Worm (Caenorhabditis elegans) whole organism, early embryonic: Measurements from ENCODE around the gene F22E5.6.
"Not testable (repeated sequence)": the region's sequence is repeated elsewhere in the genome, so short reads cannot be mapped to it uniquely, and the experiment has no call there.

Experiments
- B0310.2 ChIP-seq: sonication (generic microtip); optimal IDR thresholded peaks from 2 replicates; lab custom pipeline; 2016; ENCODE audit warnings: mild to moderate bottlenecking, missing genetic modification characterization, missing compliant biosample characterization
- F13C5.2 ChIP-seq: sonication (generic microtip); optimal IDR thresholded peaks from 2 replicates; lab custom pipeline; 2017; ENCODE audit warnings: mild to moderate bottlenecking, missing genetic modification characterization, inconsistent platforms, missing compliant biosample characterization
- aly-1 ChIP-seq: sonication (generic microtip); optimal IDR thresholded peaks from 2 replicates; lab custom pipeline; 2016; ENCODE audit warnings: missing genetic modification characterization, missing compliant biosample characterization
- ama-1 ChIP-seq: fragments of 150-350 bp; optimal IDR thresholded peaks from 2 replicates; lab custom pipeline; 2014
- ceh-13 ChIP-seq: fragments of 200-800 bp; sonication (Bioruptor generic); optimal IDR thresholded peaks from 2 replicates; lab custom pipeline; 2018; ENCODE audit warnings: mild to moderate bottlenecking, missing genetic modification characterization, missing compliant biosample characterization
- ceh-36 ChIP-seq: sonication (generic microtip); optimal IDR thresholded peaks from 2 replicates; lab custom pipeline; 2016; ENCODE audit warnings: missing genetic modification characterization, inconsistent platforms, missing compliant biosample characterization
- ets-7 ChIP-seq: sonication (generic microtip); optimal IDR thresholded peaks from 2 replicates; lab custom pipeline; 2016; ENCODE audit warnings: missing genotype, missing genetic modification characterization, missing compliant biosample characterization
- flt-1 ChIP-seq: fragments of 200-800 bp; sonication (Bioruptor generic); IDR thresholded peaks from 2 replicates; pipeline ENCODE4 v1.3.6; 2022; ENCODE audit warnings: missing genetic modification characterization, missing compliant biosample characterization
- hmbx-1 ChIP-seq: sonication (generic microtip); optimal IDR thresholded peaks from 2 replicates; lab custom pipeline; 2016; ENCODE audit warnings: mild to moderate bottlenecking, missing genetic modification characterization, missing compliant biosample characterization
- hmg-4 ChIP-seq: fragments of 200-800 bp; sonication (Bioruptor generic); optimal IDR thresholded peaks from 2 replicates; lab custom pipeline; 2018; ENCODE audit warnings: mild to moderate bottlenecking, missing genetic modification characterization, missing compliant biosample characterization
- hnd-1 ChIP-seq: sonication (generic microtip); optimal IDR thresholded peaks from 2 replicates; lab custom pipeline; 2016; ENCODE audit warnings: missing genetic modification characterization, missing compliant biosample characterization
- pes-1 ChIP-seq: fragments of 200-800 bp; sonication (Bioruptor generic); IDR thresholded peaks from 2 replicates; pipeline ENCODE4 v1.3.6; 2022; ENCODE audit warnings: missing genetic modification reagents, missing genetic modification characterization, missing compliant biosample characterization
- scrt-1 ChIP-seq: fragments of 200-800 bp; sonication (Bioruptor generic); IDR thresholded peaks from 2 replicates; pipeline ENCODE4 v1.3.6; 2022; ENCODE audit warnings: missing genetic modification characterization, missing compliant biosample characterization
- sea-1 ChIP-seq: fragments of 200-800 bp; sonication (Bioruptor generic); conservative IDR thresholded peaks from 2 replicates; pipeline ENCODE4 v1.3.6; 2022; ENCODE audit warnings: missing genetic modification characterization, missing compliant biosample characterization
- tbx-11 ChIP-seq: fragments of 200-800 bp; sonication (Bioruptor generic); IDR thresholded peaks from 2 replicates; pipeline ENCODE4 v1.3.6; 2022; ENCODE audit warnings: missing genetic modification characterization, missing compliant biosample characterization
- tbx-37 ChIP-seq: fragments of 200-800 bp; sonication (Bioruptor generic); conservative IDR thresholded peaks from 2 replicates; pipeline ENCODE4 v1.3.6; 2022; ENCODE audit warnings: missing genetic modification reagents, missing genetic modification characterization, missing compliant biosample characterization
- tra-4 ChIP-seq: sonication (generic microtip); optimal IDR thresholded peaks from 2 replicates; lab custom pipeline; 2017; ENCODE audit warnings: missing genetic modification characterization, missing compliant biosample characterization

F22E5.6 gene

DNA sequence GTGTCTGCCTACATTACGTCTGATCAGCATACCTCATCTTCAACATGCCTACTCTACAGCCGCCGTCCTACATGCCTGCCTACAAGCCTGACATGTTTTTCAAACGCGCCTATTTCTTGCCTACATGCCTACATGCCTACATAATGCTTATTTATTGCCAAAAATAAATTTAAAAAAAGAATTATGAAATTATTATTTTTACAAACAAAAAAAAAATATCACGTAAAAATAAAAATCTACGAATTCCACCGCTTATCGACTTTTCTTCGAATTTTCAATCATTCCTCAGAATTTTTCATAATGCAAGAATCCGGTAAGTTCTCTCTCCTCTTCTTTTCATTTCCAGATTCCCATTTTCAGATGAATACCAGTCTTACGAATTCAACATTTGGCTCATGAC is 27.2 kb upstream of the F22E5.6 start, which contains the start of gene D2062.5:
D2062.5 (plus strand) TSS at position 301 of the 400 bp plus-strand sequence.
- no peak for TF ChIP-seq ets-7 (tag; lab: Kevin White, UChicago)
- no peak for TF ChIP-seq tra-4 (tag; lab: Kevin White, UChicago)
- no peak for TF ChIP-seq scrt-1 (GFP tag; lab: Robert Waterston, UW)
- TF ChIP-seq ama-1 (lab: Kevin White, UChicago): no peak
- TF ChIP-seq pes-1 (GFP tag; lab: Robert Waterston, UW): no peak
- no peak for TF ChIP-seq aly-1 (tag; lab: Kevin White, UChicago)
- TF ChIP-seq tbx-37 (GFP tag; lab: Robert Waterston, UW): no peak
- TF ChIP-seq flt-1 (GFP tag; lab: Robert Waterston, UW): no peak
- TF ChIP-seq B0310.2: no peak
- TF ChIP-seq tbx-11 (GFP tag; lab: Robert Waterston, UW): no peak
- TF ChIP-seq F13C5.2 (tag; lab: Kevin White, UChicago): no peak
- TF ChIP-seq sea-1 (GFP tag; lab: Robert Waterston, UW): no peak
- no peak for TF ChIP-seq hmbx-1 (tag; lab: Kevin White, UChicago)
- no peak for TF ChIP-seq hmg-4 (GFP tag; lab: Kevin White, UChicago)
- TF ChIP-seq ceh-36 (tag; lab: Kevin White, UChicago): no peak
- TF ChIP-seq ceh-13 (GFP tag; lab: Kevin White, UChicago): no peak
- no peak for TF ChIP-seq hnd-1 (tag; lab: Kevin White, UChicago)

DNA sequence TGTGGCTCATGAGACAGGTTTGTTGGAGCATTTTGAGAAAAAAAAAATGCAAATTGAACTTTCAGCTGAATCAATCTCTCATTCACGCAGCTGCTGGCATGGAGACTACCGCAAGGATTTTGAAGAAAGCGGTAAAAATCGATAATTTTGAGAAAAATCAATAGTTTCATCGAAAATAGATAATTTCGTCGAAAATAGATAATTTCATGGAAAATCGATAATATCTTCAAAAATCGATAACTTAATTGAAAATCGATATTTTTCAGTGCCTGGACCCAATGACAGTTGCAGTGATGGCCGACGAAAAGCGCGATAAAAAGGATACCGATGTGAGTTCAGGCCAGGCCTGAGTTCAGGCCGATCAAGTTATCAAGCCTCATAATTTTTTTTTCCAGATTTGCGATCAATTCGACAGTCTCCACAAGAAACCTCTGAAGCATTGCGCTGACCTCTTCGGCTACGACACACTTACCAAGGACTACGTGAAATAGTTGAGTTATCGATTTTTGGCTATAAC is 26.6 kb upstream of the F22E5.6 start, which contains the start of gene D2062.4:
D2062.4 (plus strand) TSS at position 467 of the 517 bp plus-strand sequence.
- not testable (repeated sequence) for TF ChIP-seq aly-1 (tag; lab: Kevin White, UChicago); B0310.2; tbx-11 (GFP tag; lab: Robert Waterston, UW)

DNA sequence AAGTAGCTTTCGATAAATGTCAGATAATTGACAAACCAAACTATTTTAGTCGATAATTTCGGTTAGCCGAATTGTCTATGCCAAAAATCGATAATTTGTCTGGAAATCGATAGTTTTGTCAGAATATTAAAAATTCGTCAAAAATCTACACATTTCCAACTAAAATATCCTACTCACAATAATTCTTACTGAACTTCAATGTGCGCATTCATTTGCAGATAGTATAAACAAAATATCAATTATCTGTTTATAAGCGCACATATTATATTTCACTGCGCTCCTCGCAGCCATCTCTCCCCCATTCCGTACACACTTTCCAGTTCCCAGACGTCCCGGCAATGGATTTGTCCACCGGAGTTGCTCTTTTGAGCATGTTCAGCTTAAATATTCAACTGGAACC is 24.8 kb upstream of the F22E5.6 start, which contains the start of gene lgc-28:
lgc-28 (plus strand) TSS at position 301 of the 400 bp plus-strand sequence.
- no peak for TF ChIP-seq aly-1 (tag; lab: Kevin White, UChicago)
- TF ChIP-seq flt-1 (GFP tag; lab: Robert Waterston, UW): no peak
- TF ChIP-seq hmg-4 (GFP tag; lab: Kevin White, UChicago): no peak
- TF ChIP-seq tbx-11 (GFP tag; lab: Robert Waterston, UW): no peak
- no peak for TF ChIP-seq ceh-36 (tag; lab: Kevin White, UChicago)
- TF ChIP-seq hmbx-1 (tag; lab: Kevin White, UChicago): no peak
- TF ChIP-seq tbx-37 (GFP tag; lab: Robert Waterston, UW): no peak
- TF ChIP-seq F13C5.2 (tag; lab: Kevin White, UChicago): no peak
- TF ChIP-seq tra-4 (tag; lab: Kevin White, UChicago): no peak

- TF ChIP-seq scrt-1 (GFP tag; lab: Robert Waterston, UW): no peak
- no peak for TF ChIP-seq tbx-11 (GFP tag; lab: Robert Waterston, UW)
- no peak for TF ChIP-seq tbx-37 (GFP tag; lab: Robert Waterston, UW)
- no peak for TF ChIP-seq tra-4 (tag; lab: Kevin White, UChicago)
- TF ChIP-seq hmbx-1 (tag; lab: Kevin White, UChicago): no peak
- no peak for TF ChIP-seq flt-1 (GFP tag; lab: Robert Waterston, UW)
- no peak for TF ChIP-seq hmg-4 (GFP tag; lab: Kevin White, UChicago)
- no peak for TF ChIP-seq F13C5.2 (tag; lab: Kevin White, UChicago)
- no peak for TF ChIP-seq aly-1 (tag; lab: Kevin White, UChicago)
- no peak for TF ChIP-seq pes-1 (GFP tag; lab: Robert Waterston, UW)
- TF ChIP-seq ceh-13 (GFP tag; lab: Kevin White, UChicago): no peak
- TF ChIP-seq ets-7 (tag; lab: Kevin White, UChicago): no peak
- TF ChIP-seq B0310.2: no peak
- TF ChIP-seq hnd-1 (tag; lab: Kevin White, UChicago): no peak
- TF ChIP-seq ceh-36 (tag; lab: Kevin White, UChicago): no peak
- TF ChIP-seq sea-1 (GFP tag; lab: Robert Waterston, UW): no peak
- TF ChIP-seq ama-1 (lab: Kevin White, UChicago): no peak
These were observed 22.4 kb upstream of the F22E5.6 start, which contains the start of gene sri-71 for ce11 chrII:2627154-2627799. Gene sri-71, plus strand, starts transcription at chrII:2627749.

- no peak for TF ChIP-seq sea-1 (GFP tag; lab: Robert Waterston, UW)
These were observed 21.2 kb upstream of the F22E5.6 start for ce11 chrII:2628401-2628800.

DNA sequence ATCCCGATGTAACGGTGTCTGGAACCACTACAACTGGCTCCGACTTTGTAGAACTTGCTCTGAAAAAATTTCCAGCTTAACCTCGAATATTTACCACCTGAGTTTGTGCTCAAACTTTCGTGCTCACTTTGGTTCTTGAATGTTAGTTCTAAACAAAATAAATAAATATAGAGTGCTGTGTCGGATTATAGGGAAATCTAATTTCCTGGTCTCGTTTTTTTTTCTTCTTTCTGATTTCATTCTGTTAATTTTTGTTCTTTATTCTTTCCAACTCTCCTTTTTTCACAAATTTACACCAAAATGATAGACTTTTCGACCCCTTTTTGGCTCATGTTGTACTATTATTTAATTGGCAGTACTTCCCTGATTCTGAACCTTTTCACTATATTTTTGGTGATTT is 20.4 kb upstream of the F22E5.6 start, which contains the start of gene sri-37:
sri-37 (plus strand) TSS at position 301 of the 400 bp plus-strand sequence.
- no peak for TF ChIP-seq flt-1 (GFP tag; lab: Robert Waterston, UW)
- TF ChIP-seq ceh-13 (GFP tag; lab: Kevin White, UChicago): no peak
- TF ChIP-seq B0310.2: no peak

DNA sequence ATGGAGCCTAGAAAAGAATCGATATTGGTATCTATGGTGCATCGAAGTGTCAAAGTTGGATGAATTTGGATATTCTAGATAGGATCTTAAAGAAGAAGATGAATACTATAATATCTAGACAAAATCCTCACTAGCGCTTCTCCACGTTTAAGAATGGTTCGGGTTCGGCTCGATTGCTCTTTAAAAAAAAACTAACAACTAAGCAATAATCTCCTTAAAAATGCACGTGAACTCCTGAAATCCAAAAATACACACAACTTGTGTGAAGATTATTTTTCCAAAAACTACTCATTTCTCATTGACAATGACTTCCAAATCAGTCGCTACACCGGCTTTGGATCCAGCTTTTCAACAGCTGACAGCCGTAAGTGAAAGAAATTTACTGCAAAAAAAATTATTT is 18.5 kb upstream of the F22E5.6 start, which contains the start of gene D2062.1:
D2062.1 (plus strand) TSS at position 301 of the 400 bp plus-strand sequence.
- no peak for TF ChIP-seq hnd-1 (tag; lab: Kevin White, UChicago)
- TF ChIP-seq F13C5.2 (tag; lab: Kevin White, UChicago): no peak
- TF ChIP-seq scrt-1 (GFP tag; lab: Robert Waterston, UW): no peak
- TF ChIP-seq sea-1 (GFP tag; lab: Robert Waterston, UW): no peak
- TF ChIP-seq aly-1 (tag; lab: Kevin White, UChicago): no peak
- TF ChIP-seq hmbx-1 (tag; lab: Kevin White, UChicago): no peak
- TF ChIP-seq flt-1 (GFP tag; lab: Robert Waterston, UW): no peak
- TF ChIP-seq tbx-37 (GFP tag; lab: Robert Waterston, UW): no peak
- no peak for TF ChIP-seq tbx-11 (GFP tag; lab: Robert Waterston, UW)
- no peak for TF ChIP-seq B0310.2
- TF ChIP-seq ceh-36 (tag; lab: Kevin White, UChicago): no peak
- TF ChIP-seq ets-7 (tag; lab: Kevin White, UChicago): no peak
- TF ChIP-seq ama-1 (lab: Kevin White, UChicago): no peak
- TF ChIP-seq pes-1 (GFP tag; lab: Robert Waterston, UW): no peak
- TF ChIP-seq ceh-13 (GFP tag; lab: Kevin White, UChicago): no peak
- no peak for TF ChIP-seq hmg-4 (GFP tag; lab: Kevin White, UChicago)
- TF ChIP-seq tra-4 (tag; lab: Kevin White, UChicago): no peak
